Fruit fly (Drosophila melanogaster): ENCODE measurements around the gene gnu.

gnu gene

dm6 chr3L:14775711-14776660 lies 27.2 kb downstream of the gnu start, which contains the start of gene mop (continued):
- TF ChIP-seq sug (tag; optimal IDR thresholded peaks at IDR 0.05) (no peak), CG14667 (GFP tag; IDR thresholded peaks at IDR 0.05) (peak; percentile 36; the same call in 1 of the 2 replicates), al (GFP tag; IDR thresholded peaks at IDR 0.05) (peak; percentile 34; the same call in 1 of the 2 replicates), CG31365 (tag; optimal IDR thresholded peaks at IDR 0.05) (no peak), CG18619 (GFP tag; optimal IDR thresholded peaks at IDR 0.05) (no peak), CG17186 (GFP tag; optimal IDR thresholded peaks at IDR 0.05) (no peak), CG8089 (GFP tag; optimal IDR thresholded peaks at IDR 0.05) (no peak), CG13123 (GFP tag; optimal IDR thresholded peaks at IDR 0.05) (no peak), Trl (optimal IDR thresholded peaks at IDR 0.05) (peak; percentile 57 to 59), Trl (GFP tag; optimal IDR thresholded peaks at IDR 0.05) (no peak), H2.0 (GFP tag; IDR thresholded peaks at IDR 0.05) (peak; percentile 56), CG2889 (GFP tag; IDR thresholded peaks at IDR 0.05) (0 out of 3 replicates have a peak, but pooled peaks have one; percentile 19), NC2α (GFP tag; optimal IDR thresholded peaks at IDR 0.05) (no peak), tx (GFP tag; optimal IDR thresholded peaks at IDR 0.05) (no peak), CG11085 (GFP tag; IDR thresholded peaks at IDR 0.05) (peak; percentile 37; the same call in 1 of the 2 replicates), schlank (tag; optimal IDR thresholded peaks at IDR 0.05) (no peak), Hr3 (GFP tag; optimal IDR thresholded peaks at IDR 0.05) (peak; percentile 33), mirr (GFP tag; optimal IDR thresholded peaks at IDR 0.05) (no peak), CG8924 (tag; optimal IDR thresholded peaks at IDR 0.05) (peak; percentile 67), CG33213 (GFP tag; optimal IDR thresholded peaks at IDR 0.05) (peak; percentile 45), Eip74EF (GFP tag; optimal IDR thresholded peaks at IDR 0.05) (no peak), CG3065 (GFP tag; optimal IDR thresholded peaks at IDR 0.05) (no peak), CG5953 (GFP tag; IDR thresholded peaks at IDR 0.05) (no peak), CG8944 (GFP tag; optimal IDR thresholded peaks at IDR 0.05) (no peak), CG18011 (GFP tag; optimal IDR thresholded peaks at IDR 0.05) (no peak), dmrt11E (tag; optimal IDR thresholded peaks at IDR 0.05) (peak; percentile 35), HLHmδ (GFP tag; optimal IDR thresholded peaks at IDR 0.05) (no peak), ash1 (GFP tag; optimal IDR thresholded peaks at IDR 0.05) (no peak), CG6854 (GFP tag; optimal IDR thresholded peaks at IDR 0.05) (no peak), CG18476 (GFP tag; optimal IDR thresholded peaks at IDR 0.05) (peak; percentile 28), br (optimal IDR thresholded peaks at IDR 0.05) (no peak), Dref (GFP tag; IDR thresholded peaks at IDR 0.05) (no peak), CG9727 (GFP tag; optimal IDR thresholded peaks at IDR 0.05) (peak; percentile 12), CG11398 (GFP tag; optimal IDR thresholded peaks at IDR 0.05) (no peak), ems (GFP tag; optimal IDR thresholded peaks at IDR 0.05) (peak; percentile 23), CG6654 (GFP tag; optimal IDR thresholded peaks at IDR 0.05) (no peak), ERR (GFP tag; optimal IDR thresholded peaks at IDR 0.05) (no peak), Myb (GFP tag; optimal IDR thresholded peaks at IDR 0.05) (no peak), CG3838 (GFP tag; optimal IDR thresholded peaks at IDR 0.05) (no peak), TFAM (GFP tag; optimal IDR thresholded peaks at IDR 0.05) (no peak), cas (GFP tag; IDR thresholded peaks at IDR 0.05) (peak; percentile 20; the same call in 1 of the 2 replicates), CG9609 (GFP tag; optimal IDR thresholded peaks at IDR 0.05) (peak; percentile 12), pb (GFP tag; optimal IDR thresholded peaks at IDR 0.05) (no peak), zen (tag; optimal IDR thresholded peaks at IDR 0.05) (peak; percentile 17), en (GFP tag; optimal IDR thresholded peaks at IDR 0.05) (no peak), CG4282 (GFP tag; optimal IDR thresholded peaks at IDR 0.05) (no peak), CG14965 (GFP tag; optimal IDR thresholded peaks at IDR 0.05; ENCODE audit: borderline replicate concordance) (no peak), CG18764 (GFP tag; optimal IDR thresholded peaks at IDR 0.05) (peak; percentile 1), CG10147 (GFP tag; optimal IDR thresholded peaks at IDR 0.05) (no peak), zen2 (GFP tag; IDR thresholded peaks at IDR 0.05; ENCODE audit: partially characterized antibody) (no peak; the same call in 2 of the 3 replicates)

Data from whole organism, embryonic.